Worm (Caenorhabditis elegans) whole organism, L4 larva: ENCODE data around the gene srv-30.
A peak's percentile ranks its signal among the peaks of the same experiment; 100 is the strongest.

Source experiments
- F44E2.7 ChIP-seq: fragments of 200-800 bp; sonication (Bioruptor generic); IDR thresholded peaks from 2 replicates; pipeline ENCODE4 v2.1.2; 2022; ENCODE audit warnings: missing genetic modification characterization, missing compliant biosample characterization
- F49E8.2 ChIP-seq: sonication (generic microtip); optimal IDR thresholded peaks from 2 replicates; lab custom pipeline; 2016; ENCODE audit warnings: missing compliant biosample characterization, mild to moderate bottlenecking, missing genetic modification characterization, borderline replicate concordance
- R02D3.7 ChIP-seq: fragments of 150-350 bp; sonication (generic microtip); optimal IDR thresholded peaks from 3 replicates; lab custom pipeline; 2014; ENCODE audit warnings: missing biosample characterization, missing genetic modification characterization
- Y5F2A.4 ChIP-seq: fragments of 200-800 bp; sonication (Bioruptor generic); optimal IDR thresholded peaks from 2 replicates; lab custom pipeline; 2018; ENCODE audit warnings: mild to moderate bottlenecking, missing genetic modification characterization, missing compliant biosample characterization
- aha-1 ChIP-seq: fragments of 150-350 bp; peaks from one replicate; lab custom pipeline; 2014; ENCODE audit warnings: missing biosample characterization, missing genetic modification characterization
- ceh-62 ChIP-seq: sonication (generic microtip); optimal IDR thresholded peaks from 2 replicates; lab custom pipeline; 2017; ENCODE audit warnings: missing biosample characterization, missing genetic modification characterization
- ceh-82 ChIP-seq: sonication (generic microtip); optimal IDR thresholded peaks from 2 replicates; lab custom pipeline; 2017; ENCODE audit warnings: missing biosample characterization, missing genetic modification characterization
- ctbp-1 ChIP-seq: fragments of 200-800 bp; sonication (Bioruptor generic); IDR thresholded peaks from 2 replicates; pipeline ENCODE4 v1.3.6; 2022; ENCODE audit warnings: missing genetic modification reagents, missing genetic modification characterization, missing compliant biosample characterization
- daf-16 ChIP-seq, 3 experiments: sonication (generic microtip); optimal IDR thresholded peaks; 2 replicates each; lab custom pipeline; 2016 to 2017; ENCODE audit warnings: missing genetic modification characterization in 3 of 3, missing genetic modification reagents in 3 of 3, mild to moderate bottlenecking in 2 of 3, missing compliant biosample characterization in 2 of 3, missing biosample characterization in 1 of 3, moderate library complexity in 1 of 3
- dmd-6 ChIP-seq: fragments of 200-800 bp; sonication (Bioruptor generic); IDR thresholded peaks from 2 replicates; pipeline ENCODE4 v1.3.6; 2022; ENCODE audit warnings: missing genetic modification reagents, missing genetic modification characterization, missing compliant biosample characterization
- dve-1 ChIP-seq: sonication (generic microtip); optimal IDR thresholded peaks from 2 replicates; lab custom pipeline; 2017; ENCODE audit warnings: antibody characterized with exemption, mild to moderate bottlenecking, missing genetic modification characterization, missing compliant biosample characterization; ENCODE audit not compliant: insufficient read depth
- fos-1 ChIP-seq: fragments of 150-350 bp; optimal IDR thresholded peaks from 2 replicates; lab custom pipeline; 2014; ENCODE audit warnings: missing biosample characterization, missing genetic modification characterization
- hlh-11 ChIP-seq: fragments of 200-800 bp; sonication (Bioruptor generic); optimal IDR thresholded peaks from 2 replicates; lab custom pipeline; 2018; ENCODE audit warnings: mild to moderate bottlenecking, missing genetic modification characterization, missing compliant biosample characterization
- lin-1 ChIP-seq: fragments of 200-800 bp; sonication (Bioruptor generic); IDR thresholded peaks from 2 replicates; pipeline ENCODE4 v1.3.6; 2022; ENCODE audit warnings: missing genetic modification reagents, missing genetic modification characterization, missing compliant biosample characterization
- lir-3 ChIP-seq: sonication (generic microtip); optimal IDR thresholded peaks from 2 replicates; lab custom pipeline; 2016; ENCODE audit warnings: mild to moderate bottlenecking, missing genetic modification characterization, missing compliant biosample characterization
- mep-1 ChIP-seq: fragments of 150-350 bp; sonication (generic microtip); optimal IDR thresholded peaks from 3 replicates; lab custom pipeline; 2014; ENCODE audit warnings: missing biosample characterization, missing genetic modification characterization
- mxl-2 ChIP-seq: fragments of 200-800 bp; sonication (Bioruptor generic); conservative IDR thresholded peaks from 2 replicates; pipeline ENCODE4 v1.3.6; 2022; ENCODE audit warnings: missing genetic modification reagents, missing genetic modification characterization, missing compliant biosample characterization
- mxl-3 ChIP-seq: fragments of 200-800 bp; sonication (Bioruptor generic); optimal IDR thresholded peaks from 2 replicates; lab custom pipeline; 2018; ENCODE audit warnings: mild to moderate bottlenecking, missing genetic modification characterization, missing compliant biosample characterization
- nhr-111 ChIP-seq: fragments of 200-800 bp; sonication (Bioruptor generic); optimal IDR thresholded peaks from 2 replicates; lab custom pipeline; 2018; ENCODE audit warnings: mild to moderate bottlenecking, missing genetic modification characterization, missing compliant biosample characterization
- nhr-237 ChIP-seq: sonication (generic microtip); optimal IDR thresholded peaks from 2 replicates; lab custom pipeline; 2017; ENCODE audit warnings: missing biosample characterization, missing genetic modification characterization
- nhr-28 ChIP-seq: fragments of 150-350 bp; optimal IDR thresholded peaks from 2 replicates; lab custom pipeline; 2014; ENCODE audit warnings: missing biosample characterization, missing genetic modification characterization
- nhr-41 ChIP-seq: fragments of 200-800 bp; sonication (Bioruptor generic); IDR thresholded peaks from 2 replicates; pipeline ENCODE4 v1.3.6; 2022; ENCODE audit warnings: missing genetic modification reagents, missing genetic modification characterization, missing compliant biosample characterization
- nhr-42 ChIP-seq: fragments of 200-800 bp; sonication (Bioruptor generic); IDR thresholded peaks from 2 replicates; pipeline ENCODE4 v1.3.6; 2022; ENCODE audit warnings: missing genetic modification characterization, missing compliant biosample characterization
- nhr-77 ChIP-seq: fragments of 150-350 bp; optimal IDR thresholded peaks from 2 replicates; lab custom pipeline; 2014; ENCODE audit warnings: missing biosample characterization, missing genetic modification characterization
- pha-4 ChIP-seq, 2 experiments: fragments of 150-350 bp in 1 of 2; fragments of 200-800 bp in 1 of 2; sonication (Bioruptor generic) in 1 of 2; IDR thresholded peaks in 1 of 2; optimal IDR thresholded peaks in 1 of 2; 2 replicates each; pipeline versions ENCODE4 v1.3.6 to Lab custom; 2014 to 2022; ENCODE audit warnings: missing genetic modification characterization in 2 of 2, missing genetic modification reagents in 2 of 2, missing biosample characterization in 1 of 2, missing compliant biosample characterization in 1 of 2
- php-3 ChIP-seq: fragments of 200-800 bp; sonication (Bioruptor generic); IDR thresholded peaks from 2 replicates; pipeline ENCODE4 v1.3.6; 2022; ENCODE audit warnings: missing genetic modification reagents, missing genetic modification characterization, missing compliant biosample characterization
- pqm-1 ChIP-seq: sonication (generic microtip); optimal IDR thresholded peaks from 2 replicates; lab custom pipeline; 2017; ENCODE audit warnings: missing biosample characterization, missing genetic modification characterization
- saeg-2 ChIP-seq: fragments of 200-800 bp; sonication (Bioruptor generic); IDR thresholded peaks from 2 replicates; pipeline ENCODE4 v1.3.6; 2022; ENCODE audit warnings: missing genetic modification reagents, missing genetic modification characterization, missing compliant biosample characterization
- snpc-4 ChIP-seq: fragments of 150-350 bp; optimal IDR thresholded peaks from 2 replicates; lab custom pipeline; 2014; ENCODE audit warnings: missing biosample characterization, missing genetic modification characterization
- spr-3 ChIP-seq: fragments of 200-800 bp; sonication (Bioruptor generic); optimal IDR thresholded peaks from 2 replicates; lab custom pipeline; 2018; ENCODE audit warnings: mild to moderate bottlenecking, missing genetic modification characterization, missing compliant biosample characterization
- unc-130 ChIP-seq: sonication (generic microtip); optimal IDR thresholded peaks from 2 replicates; lab custom pipeline; 2016; ENCODE audit warnings: missing genetic modification reagents, missing genetic modification characterization, missing compliant biosample characterization
- unc-62 ChIP-seq, 3 experiments: fragments of 150-350 bp in 1 of 3; sonication (generic microtip); optimal IDR thresholded peaks in 2 of 3; peaks in 1 of 3; 1 replicate in 1 of 3; 2 replicates in 2 of 3; lab custom pipeline; 2014 to 2017; ENCODE audit warnings: missing biosample characterization in 3 of 3, missing genetic modification characterization in 3 of 3, missing genetic modification reagents in 3 of 3, missing genotype in 1 of 3
- zag-1 ChIP-seq: fragments of 150-350 bp; optimal IDR thresholded peaks from 2 replicates; lab custom pipeline; 2014; ENCODE audit warnings: missing biosample characterization, missing genetic modification characterization

Gene srv-30

ce11 chrIV:6227974-6228373, 41.3 kb downstream of the srv-30 start, which contains the start of gene C49A9.1:
TSS of gene C49A9.1 (plus strand) at chrIV:6228190.
- TF ChIP-seq dve-1 (tag; lab: Kevin White, UChicago) (peak; percentile 15), daf-16 (GFP tag; optimal IDR thresholded peaks at IDR 0.05; lab: Kevin White, UChicago) (no peak), daf-16 (tag; optimal IDR thresholded peaks at IDR 0.05; lab: Kevin White, UChicago) (peak; percentile 46), mxl-2 (no peak), snpc-4 (no peak), spr-3 (GFP tag; lab: Kevin White, UChicago) (no peak), aha-1 (peak; percentile 32), unc-62 (GFP tag; optimal IDR thresholded peaks at IDR 0.05 in 1 of 2; lab: Kevin White, UChicago) (no peak), unc-62 (tag; optimal IDR thresholded peaks at IDR 0.05; lab: Kevin White, UChicago) (no peak), pqm-1 (tag; lab: Kevin White, UChicago) (peak; percentile 70), mxl-3 (GFP tag; lab: Kevin White, UChicago) (no peak), ceh-62 (tag; lab: Kevin White, UChicago) (no peak), nhr-28 (peak; percentile 3)

ce11 chrIV:6225143-6225542, 44.1 kb downstream of the srv-30 start, which contains the start of gene C49A9.2:
TSS of gene C49A9.2 (plus strand) at chrIV:6225443.
- no peak for TF ChIP-seq pha-4 (GFP tag; IDR thresholded peaks at IDR 0.05; lab: Robert Waterston, UW)
- no peak for TF ChIP-seq pha-4 (tag; optimal IDR thresholded peaks at IDR 0.05; lab: Kevin White, UChicago)
- TF ChIP-seq nhr-28, result peak; percentile 18
- TF ChIP-seq nhr-41 (GFP tag; lab: Robert Waterston, UW), result no peak
- TF ChIP-seq F44E2.7 (GFP tag; lab: Robert Waterston, UW), result no peak
- no peak for TF ChIP-seq ceh-82 (tag; lab: Kevin White, UChicago)
- no peak for TF ChIP-seq ctbp-1
- TF ChIP-seq F49E8.2, result no peak
- no peak for TF ChIP-seq mep-1 (tag; lab: Kevin White, UChicago)
- TF ChIP-seq pqm-1 (tag; lab: Kevin White, UChicago), result peak; percentile 8
- TF ChIP-seq nhr-77 (tag; lab: Kevin White, UChicago), result no peak
- TF ChIP-seq R02D3.7 (tag; lab: Kevin White, UChicago), result no peak
- TF ChIP-seq nhr-237, result no peak
- TF ChIP-seq lir-3, result no peak
- no peak for TF ChIP-seq daf-16 (GFP tag; optimal IDR thresholded peaks at IDR 0.05; lab: Kevin White, UChicago)
- peak; percentile 36 for TF ChIP-seq daf-16 (tag; optimal IDR thresholded peaks at IDR 0.05; lab: Kevin White, UChicago)
- no peak for TF ChIP-seq unc-130 (GFP tag; lab: Kevin White, UChicago)
- no peak for TF ChIP-seq saeg-2 (GFP tag; lab: Robert Waterston, UW)
- no peak for TF ChIP-seq zag-1 (tag; lab: Kevin White, UChicago)

ce11 chrIV:6221878-6222277, 47.4 kb downstream of the srv-30 start, which contains the start of gene C49A9.3:
TSS of gene C49A9.3 (plus strand) at chrIV:6222089.
- no peak for TF ChIP-seq daf-16 (GFP tag; optimal IDR thresholded peaks at IDR 0.05; lab: Kevin White, UChicago)
- TF ChIP-seq daf-16 (tag; optimal IDR thresholded peaks at IDR 0.05; lab: Kevin White, UChicago), result peak; percentile 73
- no peak for TF ChIP-seq pha-4 (GFP tag; IDR thresholded peaks at IDR 0.05; lab: Robert Waterston, UW)
- TF ChIP-seq pha-4 (tag; optimal IDR thresholded peaks at IDR 0.05; lab: Kevin White, UChicago), result no peak
- peak; percentile 55 for TF ChIP-seq pqm-1 (tag; lab: Kevin White, UChicago)
- 0 out of 2 replicates have a peak, but pooled peaks have one; percentile 34 for TF ChIP-seq php-3 (GFP tag; lab: Robert Waterston, UW)
- no peak for TF ChIP-seq nhr-42 (GFP tag; lab: Robert Waterston, UW)
- TF ChIP-seq dmd-6 (GFP tag; lab: Robert Waterston, UW), result peak; percentile 35; the same call in 1 of the 2 replicates
- peak; percentile 64 for TF ChIP-seq nhr-28
- TF ChIP-seq fos-1, result no peak

DNA sequence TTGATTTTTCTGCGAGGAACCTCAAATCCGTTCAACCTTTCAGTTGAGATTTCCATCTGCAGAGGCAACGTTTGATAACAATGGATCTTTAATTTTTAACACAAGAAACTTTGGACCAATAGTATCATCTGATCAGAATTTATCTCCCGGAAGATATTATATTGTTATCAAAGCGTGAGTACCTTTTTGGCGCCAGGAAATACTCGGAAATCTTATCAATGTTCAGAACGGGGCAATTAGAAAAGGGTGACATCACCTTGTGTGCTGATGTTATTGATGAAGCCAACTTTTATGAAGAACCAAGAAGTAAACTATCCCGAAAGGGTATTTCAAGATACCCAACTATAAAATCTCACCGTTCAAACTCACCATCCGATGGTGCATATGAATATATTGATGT, 49.1 kb downstream of the srv-30 start:
- TF ChIP-seq dmd-6 (GFP tag; lab: Robert Waterston, UW), result peak; percentile 79
- peak; percentile 76 for TF ChIP-seq lin-1 (GFP tag; lab: Robert Waterston, UW)

ce11 chrIV:6219429-6219828, 49.8 kb downstream of the srv-30 start, which contains the start of gene C49A9.4:
TSS of gene C49A9.4 (plus strand) at chrIV:6219693.
- TF ChIP-seq Y5F2A.4 (GFP tag; lab: Kevin White, UChicago) (no peak), nhr-237 (no peak), lin-1 (GFP tag; lab: Robert Waterston, UW) (no peak), pha-4 (GFP tag; IDR thresholded peaks at IDR 0.05; lab: Robert Waterston, UW) (no peak), pha-4 (tag; optimal IDR thresholded peaks at IDR 0.05; lab: Kevin White, UChicago) (no peak), hlh-11 (tag; lab: Kevin White, UChicago) (peak; percentile 6), daf-16 (GFP tag; optimal IDR thresholded peaks at IDR 0.05; lab: Kevin White, UChicago) (no peak), daf-16 (tag; optimal IDR thresholded peaks at IDR 0.05; lab: Kevin White, UChicago) (peak; percentile 70), mep-1 (tag; lab: Kevin White, UChicago) (peak; percentile 6), pqm-1 (tag; lab: Kevin White, UChicago) (peak; percentile 46), dve-1 (tag; lab: Kevin White, UChicago) (peak; percentile 41), nhr-111 (GFP tag; lab: Kevin White, UChicago) (no peak), dmd-6 (GFP tag; lab: Robert Waterston, UW) (peak; percentile 42; the same call in 1 of the 2 replicates)
